Worm (Caenorhabditis elegans) whole organism, L1 larva: ENCODE results near the gene hrg-7.
A peak's percentile ranks its signal among the peaks of the same experiment; 100 is the strongest.

Experiments
- C04F5.9 ChIP-seq: sonication (generic microtip); optimal IDR thresholded peaks from 2 replicates; lab custom pipeline; 2016; ENCODE audit warnings: missing genetic modification characterization, missing compliant biosample characterization
- C34B4.2 ChIP-seq: sonication (generic microtip); optimal IDR thresholded peaks from 2 replicates; lab custom pipeline; 2017; ENCODE audit warnings: mild to moderate bottlenecking, missing genetic modification characterization, missing compliant biosample characterization
- F16B12.6 ChIP-seq: fragments of 150-350 bp; optimal IDR thresholded peaks from 2 replicates; lab custom pipeline; 2014; ENCODE audit warnings: missing biosample characterization, missing genetic modification characterization
- Y116A8C.19 ChIP-seq: sonication (generic microtip); optimal IDR thresholded peaks from 2 replicates; lab custom pipeline; 2016; ENCODE audit warnings: missing compliant biosample characterization, missing genetic modification characterization, borderline replicate concordance
- aha-1 ChIP-seq: fragments of 150-350 bp; optimal IDR thresholded peaks from 2 replicates; lab custom pipeline; 2014; ENCODE audit warnings: missing biosample characterization, missing genetic modification characterization
- blmp-1 ChIP-seq: fragments of 150-350 bp; optimal IDR thresholded peaks from 2 replicates; lab custom pipeline; 2014; ENCODE audit warnings: missing biosample characterization, missing genetic modification characterization
- ceh-63 ChIP-seq: fragments of 200-800 bp; sonication (Bioruptor generic); optimal IDR thresholded peaks from 2 replicates; lab custom pipeline; 2018; ENCODE audit warnings: mild to moderate bottlenecking, missing genetic modification characterization, missing compliant biosample characterization
- ceh-8 ChIP-seq: fragments of 200-800 bp; sonication (Bioruptor generic); optimal IDR thresholded peaks from 2 replicates; lab custom pipeline; 2018; ENCODE audit warnings: mild to moderate bottlenecking, missing genetic modification characterization, moderate library complexity, missing compliant biosample characterization
- ceh-82 ChIP-seq, 3 experiments: fragments of 150-350 bp in 1 of 3; sonication (generic microtip) in 2 of 3; optimal IDR thresholded peaks; 2 replicates each; lab custom pipeline; 2014 to 2017; ENCODE audit warnings: missing biosample characterization in 3 of 3, missing genetic modification characterization in 3 of 3
- ceh-90 ChIP-seq: sonication (generic microtip); optimal IDR thresholded peaks from 2 replicates; lab custom pipeline; 2016; ENCODE audit warnings: missing genetic modification characterization, missing compliant biosample characterization
- ces-1 ChIP-seq: fragments of 150-350 bp; optimal IDR thresholded peaks from 2 replicates; lab custom pipeline; 2014; ENCODE audit warnings: missing biosample characterization, missing genetic modification reagents, missing genetic modification characterization
- dpl-1 ChIP-seq, 3 experiments: fragments of 150-350 bp in 2 of 3; sonication (generic microtip) in 1 of 3; optimal IDR thresholded peaks; 2 replicates each; lab custom pipeline; 2014 to 2017; ENCODE audit warnings: missing biosample characterization in 3 of 3, missing genetic modification characterization in 3 of 3, missing genetic modification reagents in 3 of 3
- efl-1 ChIP-seq, 4 experiments: fragments of 150-350 bp; optimal IDR thresholded peaks in 3 of 4; peaks in 1 of 4; 1 replicate in 1 of 4; 2 replicates in 3 of 4; lab custom pipeline; 2014; ENCODE audit warnings: missing biosample characterization in 2 of 4, missing genetic modification characterization in 2 of 4, missing genetic modification reagents in 2 of 4
- efl-3 ChIP-seq: fragments of 200-800 bp; sonication (Bioruptor generic); optimal IDR thresholded peaks from 2 replicates; lab custom pipeline; 2018; ENCODE audit warnings: mild to moderate bottlenecking, missing genetic modification characterization, missing compliant biosample characterization
- egl-13 ChIP-seq: sonication (generic microtip); optimal IDR thresholded peaks from 2 replicates; lab custom pipeline; 2016; ENCODE audit warnings: missing genotype, missing genetic modification reagents, missing genetic modification characterization, missing compliant biosample characterization
- egl-27 ChIP-seq, 2 experiments: fragments of 150-350 bp in 1 of 2; sonication (generic microtip); optimal IDR thresholded peaks; 3 replicates each; lab custom pipeline; 2017 to 2018; ENCODE audit warnings: missing biosample characterization in 2 of 2, missing genetic modification characterization in 2 of 2, missing genetic modification reagents in 2 of 2
- ets-5 ChIP-seq: fragments of 200-800 bp; sonication (Bioruptor generic); IDR thresholded peaks from 2 replicates; pipeline ENCODE4 v1.3.6; 2022; ENCODE audit warnings: missing genetic modification characterization, missing compliant biosample characterization
- fkh-10 ChIP-seq: sonication (generic microtip); optimal IDR thresholded peaks from 2 replicates; lab custom pipeline; 2017; ENCODE audit warnings: missing biosample characterization, missing genetic modification reagents, missing genetic modification characterization
- grh-1 ChIP-seq: fragments of 200-800 bp; sonication (Bioruptor generic); IDR thresholded peaks from 2 replicates; pipeline ENCODE4 v1.3.6; 2022; ENCODE audit warnings: missing genetic modification reagents, missing genetic modification characterization, missing compliant biosample characterization
- hlh-4 ChIP-seq: sonication (generic microtip); optimal IDR thresholded peaks from 2 replicates; lab custom pipeline; 2016; ENCODE audit warnings: mild to moderate bottlenecking, missing genetic modification characterization, missing compliant biosample characterization
- hpl-2 ChIP-seq: fragments of 150-350 bp; optimal IDR thresholded peaks from 2 replicates; lab custom pipeline; 2014; ENCODE audit warnings: missing biosample characterization, missing genetic modification reagents, missing genetic modification characterization
- jun-1 ChIP-seq: fragments of 150-350 bp; optimal IDR thresholded peaks from 2 replicates; lab custom pipeline; 2014; ENCODE audit warnings: missing biosample characterization, missing genetic modification reagents, missing genetic modification characterization
- lin-14 ChIP-seq: fragments of 200-800 bp; sonication (Bioruptor generic); optimal IDR thresholded peaks from 2 replicates; lab custom pipeline; 2018; ENCODE audit warnings: mild to moderate bottlenecking, missing genetic modification characterization, moderate library complexity, missing compliant biosample characterization
- lin-15B ChIP-seq: fragments of 150-350 bp; sonication (generic microtip); optimal IDR thresholded peaks from 3 replicates; lab custom pipeline; 2014; ENCODE audit warnings: missing biosample characterization, missing genetic modification characterization
- lin-35 ChIP-seq, 2 experiments: fragments of 150-350 bp; optimal IDR thresholded peaks; 2 replicates each; lab custom pipeline; 2014; ENCODE audit warnings: missing biosample characterization in 2 of 2, missing genetic modification characterization in 2 of 2, missing genetic modification reagents in 2 of 2
- lsy-2 ChIP-seq, 2 experiments: fragments of 150-350 bp; optimal IDR thresholded peaks; 2 replicates each; lab custom pipeline; 2014; ENCODE audit warnings: missing biosample characterization in 2 of 2, missing genetic modification characterization in 2 of 2
- nhr-11 ChIP-seq: fragments of 150-350 bp; optimal IDR thresholded peaks from 2 replicates; lab custom pipeline; 2014; ENCODE audit warnings: missing biosample characterization, missing genetic modification characterization
- nhr-12 ChIP-seq: sonication (generic microtip); optimal IDR thresholded peaks from 2 replicates; lab custom pipeline; 2017; ENCODE audit warnings: missing biosample characterization, missing genetic modification characterization
- nhr-237 ChIP-seq: fragments of 150-350 bp; optimal IDR thresholded peaks from 2 replicates; lab custom pipeline; 2014; ENCODE audit warnings: missing biosample characterization, missing genetic modification characterization
- nhr-71 ChIP-seq: sonication (generic microtip); optimal IDR thresholded peaks from 2 replicates; lab custom pipeline; 2016; ENCODE audit warnings: mild to moderate bottlenecking, missing genetic modification characterization, moderate library complexity, missing compliant biosample characterization
- nhr-77 ChIP-seq: fragments of 150-350 bp; optimal IDR thresholded peaks from 2 replicates; lab custom pipeline; 2014; ENCODE audit warnings: missing biosample characterization, missing genetic modification characterization
- nhr-90 ChIP-seq: sonication (generic microtip); optimal IDR thresholded peaks from 2 replicates; lab custom pipeline; 2016; ENCODE audit warnings: mild to moderate bottlenecking, missing genetic modification characterization, missing compliant biosample characterization; ENCODE audit not compliant: poor library complexity
- pag-3 ChIP-seq: sonication (generic microtip); optimal IDR thresholded peaks from 2 replicates; lab custom pipeline; 2017; ENCODE audit warnings: missing genetic modification characterization, mild to moderate bottlenecking, missing compliant biosample characterization, antibody characterized with exemption, borderline replicate concordance; ENCODE audit not compliant: insufficient read depth
- pax-3 ChIP-seq: fragments of 200-800 bp; sonication (Bioruptor generic); optimal IDR thresholded peaks from 2 replicates; lab custom pipeline; 2018; ENCODE audit warnings: mild to moderate bottlenecking, missing genetic modification characterization, moderate library complexity, missing compliant biosample characterization
- pqm-1 ChIP-seq: sonication (generic microtip); optimal IDR thresholded peaks from 3 replicates; lab custom pipeline; 2017; ENCODE audit warnings: missing biosample characterization, missing genetic modification characterization
- rnt-1 ChIP-seq: sonication (generic microtip); optimal IDR thresholded peaks from 2 replicates; lab custom pipeline; 2016; ENCODE audit warnings: mild to moderate bottlenecking, missing genetic modification characterization, moderate library complexity, missing compliant biosample characterization
- skn-1 ChIP-seq: fragments of 150-350 bp; optimal IDR thresholded peaks from 2 replicates; lab custom pipeline; 2014; ENCODE audit warnings: missing biosample characterization, missing genetic modification characterization
- snpc-4 ChIP-seq: fragments of 150-350 bp; optimal IDR thresholded peaks from 2 replicates; lab custom pipeline; 2014; ENCODE audit warnings: missing biosample characterization, missing genetic modification characterization
- swsn-7 ChIP-seq: sonication (generic microtip); optimal IDR thresholded peaks from 2 replicates; lab custom pipeline; 2016; ENCODE audit warnings: missing genetic modification characterization, missing compliant biosample characterization
- tlp-1 ChIP-seq: fragments of 150-350 bp; optimal IDR thresholded peaks from 2 replicates; lab custom pipeline; 2014; ENCODE audit warnings: missing biosample characterization, missing genetic modification characterization
- zip-4 ChIP-seq: fragments of 200-800 bp; sonication (Bioruptor generic); optimal IDR thresholded peaks from 2 replicates; lab custom pipeline; 2018; ENCODE audit warnings: mild to moderate bottlenecking, missing genetic modification characterization, moderate library complexity, missing compliant biosample characterization

Gene hrg-7

DNA sequence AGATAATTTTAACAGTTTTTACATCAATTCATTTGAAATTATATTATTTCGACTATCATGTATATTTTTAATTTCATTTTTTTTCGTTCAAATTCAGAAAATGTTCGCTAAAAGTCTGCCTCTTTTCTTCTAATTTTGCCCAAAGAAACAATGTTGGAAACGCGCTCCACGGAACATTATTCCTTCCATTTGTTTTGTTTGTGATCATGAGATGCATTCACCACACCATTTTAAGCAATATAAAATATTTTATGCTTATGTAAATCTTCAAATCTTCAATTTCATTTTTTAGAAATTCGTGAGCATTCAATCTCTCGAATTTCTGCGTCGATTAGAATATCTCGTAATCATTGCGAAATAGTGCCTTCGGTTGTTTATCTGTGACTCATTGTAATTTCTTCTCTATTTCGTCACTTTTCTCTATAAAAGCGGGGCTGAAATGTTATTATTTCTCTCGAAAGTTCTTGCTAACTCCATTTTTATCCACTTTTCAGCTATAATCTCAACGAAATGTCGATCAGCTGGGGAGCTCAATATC is 44.4 kb upstream of the hrg-7 start, which contains the start of gene istr-1 (continued):
- TF ChIP-seq lin-14 (peak; percentile 53), nhr-237 (no peak), jun-1 (tag; lab: Kevin White, UChicago) (no peak), pax-3 (tag; lab: Kevin White, UChicago) (no peak), egl-13 (tag; lab: Kevin White, UChicago) (no peak), nhr-12 (tag; lab: Kevin White, UChicago) (no peak), ceh-90 (tag; lab: Kevin White, UChicago) (no peak), efl-1 (optimal IDR thresholded peaks at IDR 0.05; lab: Kevin White, UChicago) (peak; percentile 12 to 19), efl-1 (GFP tag; optimal IDR thresholded peaks at IDR 0.05 in 1 of 2; lab: Kevin White, UChicago) (peak in 1 of 2 experiments; percentile 25), tlp-1 (tag; lab: Kevin White, UChicago) (no peak), grh-1 (GFP tag; lab: Robert Waterston, UW) (no peak), aha-1 (tag; lab: Kevin White, UChicago) (no peak), ceh-63 (no peak), lsy-2 (tag; optimal IDR thresholded peaks at IDR 0.05; lab: Kevin White, UChicago) (peak in 1 of 2 experiments; percentile 33), fkh-10 (GFP tag; lab: Kevin White, UChicago) (no peak), efl-3 (no peak), egl-27 (tag; optimal IDR thresholded peaks at IDR 0.05; lab: Kevin White, UChicago) (no peak), rnt-1 (tag; lab: Kevin White, UChicago) (no peak), ceh-8 (GFP tag; lab: Kevin White, UChicago) (no peak), pqm-1 (no peak), skn-1 (tag; lab: Kevin White, UChicago) (peak; percentile 6), swsn-7 (tag; lab: Kevin White, UChicago) (no peak), pag-3 (tag; lab: Kevin White, UChicago) (no peak), ets-5 (no peak), dpl-1 (GFP tag; optimal IDR thresholded peaks at IDR 0.05; lab: Kevin White, UChicago) (peak in 2 of 3 experiments; percentile 7 to 51), nhr-90 (tag; lab: Kevin White, UChicago) (no peak), nhr-71 (tag; lab: Kevin White, UChicago) (peak; percentile 33), ceh-82 (tag; optimal IDR thresholded peaks at IDR 0.05; lab: Kevin White, UChicago) (peak in 1 of 3 experiments; percentile 16), blmp-1 (tag; lab: Kevin White, UChicago) (no peak), nhr-77 (tag; lab: Kevin White, UChicago) (no peak), hpl-2 (GFP tag; lab: Kevin White, UChicago) (no peak), zip-4 (GFP tag; lab: Kevin White, UChicago) (peak; percentile 72), snpc-4 (tag; lab: Kevin White, UChicago) (peak; percentile 16), lin-35 (GFP tag; optimal IDR thresholded peaks at IDR 0.05; lab: Kevin White, UChicago) (peak; percentile 33 to 52), hlh-4 (tag; lab: Kevin White, UChicago) (no peak), Y116A8C.19 (tag; lab: Kevin White, UChicago) (no peak), nhr-11 (tag; lab: Kevin White, UChicago) (no peak), ces-1 (no peak), C04F5.9 (tag; lab: Kevin White, UChicago) (no peak), lin-15B (tag; lab: Kevin White, UChicago) (peak; percentile 33), C34B4.2 (no peak)

DNA sequence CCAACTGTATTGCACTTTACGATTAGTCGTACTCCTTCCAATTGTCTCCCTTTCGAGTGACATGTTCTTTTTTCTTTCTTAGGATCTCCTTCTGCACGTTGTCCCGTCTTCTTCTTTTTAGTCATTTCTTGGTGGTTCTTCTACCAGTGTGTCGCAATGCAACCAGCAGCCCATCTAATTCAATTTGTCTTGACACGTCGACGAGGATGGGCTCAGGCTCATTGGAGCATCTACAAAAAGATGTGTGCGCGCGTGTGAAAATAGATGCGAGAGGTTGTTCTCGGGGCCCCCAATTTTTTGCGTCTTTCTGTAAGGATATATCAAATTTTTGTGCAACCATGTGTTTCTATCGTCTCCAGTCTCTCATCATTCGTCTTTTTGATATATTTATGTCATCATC is 40.2 kb upstream of the hrg-7 start:
- TF ChIP-seq lin-14 (peak; percentile 73), F16B12.6 (tag; lab: Kevin White, UChicago) (no peak), ces-1 (peak; percentile 42)
